Fruit fly (Drosophila melanogaster) whole organism, adult: Measurements from ENCODE around the gene CG18549.

Source experiments
- CG11617 ChIP-seq: fragments of 200-800 bp; sonication (Bioruptor generic); optimal IDR thresholded peaks from 2 replicates; lab custom pipeline; 2017; ENCODE audit warnings: mild to moderate bottlenecking, missing biosample characterization, missing genetic modification reagents, missing genetic modification characterization
- CG14711 ChIP-seq: fragments of 200-800 bp; sonication (Bioruptor generic); optimal IDR thresholded peaks from 2 replicates; lab custom pipeline; 2018; ENCODE audit warnings: missing biosample characterization, mild to moderate bottlenecking, missing genetic modification characterization, moderate library complexity
- CG7045 ChIP-seq: fragments of 200-800 bp; sonication (Bioruptor generic); optimal IDR thresholded peaks from 2 replicates; lab custom pipeline; 2017; ENCODE audit warnings: missing biosample characterization, mild to moderate bottlenecking, missing genetic modification characterization
- CG7101 ChIP-seq: fragments of 200-800 bp; sonication (Bioruptor generic); optimal IDR thresholded peaks from 2 replicates; lab custom pipeline; 2018; ENCODE audit warnings: missing biosample characterization, mild to moderate bottlenecking, missing genetic modification characterization, moderate library complexity
- Mnt ChIP-seq: fragments of 200-800 bp; sonication (Bioruptor generic); optimal IDR thresholded peaks from 2 replicates; lab custom pipeline; 2016; ENCODE audit warnings: missing biosample characterization, mild to moderate bottlenecking, missing genetic modification characterization
- cnc ChIP-seq, 2 experiments: fragments of >200 bp; optimal IDR thresholded peaks; 2 replicates each; lab custom pipeline; 2017
- ovo ChIP-seq: fragments of 200-800 bp; sonication (Bioruptor generic); optimal IDR thresholded peaks from 2 replicates; lab custom pipeline; 2016; ENCODE audit warnings: missing biosample characterization, missing genetic modification characterization
- toe ChIP-seq: fragments of 200-800 bp; sonication (Bioruptor generic); optimal IDR thresholded peaks from 2 replicates; lab custom pipeline; 2016; ENCODE audit warnings: missing biosample characterization, missing genetic modification characterization

- no peak for TF ChIP-seq CG7045 (GFP tag; lab: Kevin White, UChicago)
- no peak for TF ChIP-seq ovo
- TF ChIP-seq Mnt (GFP tag; lab: Kevin White, UChicago), result no peak
- no peak for TF ChIP-seq cnc (optimal IDR thresholded peaks at IDR 0.05; lab: Kevin White, UChicago)
- no peak for TF ChIP-seq CG7101 (tag; lab: Kevin White, UChicago)
- TF ChIP-seq toe (GFP tag; lab: Kevin White, UChicago), result no peak
- TF ChIP-seq CG14711, result no peak
- TF ChIP-seq CG11617, result no peak
Measured at dm6 chr3R:12423997-12424396, 25.1 kb upstream of the CG18549 start.
